Worm (Caenorhabditis elegans) whole organism, L1 larva: Measurements from ENCODE around the gene nhx-9.

Experiments used
- ces-1 ChIP-seq: fragments of 150-350 bp; optimal IDR thresholded peaks from 2 replicates; lab custom pipeline; 2014; ENCODE audit warnings: missing biosample characterization, missing genetic modification reagents, missing genetic modification characterization
- efl-3 ChIP-seq: fragments of 200-800 bp; sonication (Bioruptor generic); optimal IDR thresholded peaks from 2 replicates; lab custom pipeline; 2018; ENCODE audit warnings: mild to moderate bottlenecking, missing genetic modification characterization, missing compliant biosample characterization
- jun-1 ChIP-seq: fragments of 150-350 bp; optimal IDR thresholded peaks from 2 replicates; lab custom pipeline; 2014; ENCODE audit warnings: missing biosample characterization, missing genetic modification reagents, missing genetic modification characterization
- snpc-4 ChIP-seq: fragments of 150-350 bp; optimal IDR thresholded peaks from 2 replicates; lab custom pipeline; 2014; ENCODE audit warnings: missing biosample characterization, missing genetic modification characterization

DNA sequence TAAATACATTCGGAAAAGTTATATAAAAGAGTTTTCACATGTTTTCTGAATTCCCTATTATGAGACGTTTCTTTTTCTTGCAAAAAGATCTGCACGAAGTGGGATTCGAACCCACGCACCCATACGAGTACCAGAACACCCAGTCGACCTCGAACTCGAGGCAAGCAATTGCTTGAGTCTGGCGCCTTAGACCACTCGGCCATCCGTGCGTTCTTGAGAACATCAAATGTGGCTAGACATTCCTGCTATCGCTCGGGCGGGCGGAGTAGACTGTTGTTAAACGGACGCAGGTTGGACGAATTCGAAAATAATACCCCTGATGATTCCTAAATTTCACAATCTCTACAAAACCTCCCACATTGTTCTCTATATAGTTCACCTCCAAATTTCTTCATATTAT lies 2.3 kb upstream of the nhx-9 start:
- TF ChIP-seq snpc-4 (no peak), jun-1 (tag; lab: Kevin White, UChicago) (peak; percentile 8), efl-3 (GFP tag; lab: Kevin White, UChicago) (no peak), ces-1 (GFP tag; lab: Kevin White, UChicago) (no peak)
